Fruit fly (Drosophila melanogaster): Measurements from ENCODE around the gene CG3764.

The CG3764 gene

dm6 chr3L:17009715-17010491 lies 2.5 kb downstream of the CG3764 start:
- TF ChIP-seq Clk (GFP tag; optimal IDR thresholded peaks at IDR 0.05), result peak; percentile 38
- TF ChIP-seq Hr96 (GFP tag; optimal IDR thresholded peaks at IDR 0.05), result peak; percentile 78
- TF ChIP-seq ovo (GFP tag; optimal IDR thresholded peaks at IDR 0.05), result peak; percentile 82
- TF ChIP-seq kay (GFP tag; ENCODE audit: borderline replicate concordance), result no peak
- peak; percentile 91 for TF ChIP-seq pad (GFP tag; optimal IDR thresholded peaks at IDR 0.05)
- peak; percentile 92 for TF ChIP-seq Mnt (GFP tag; optimal IDR thresholded peaks at IDR 0.05)
- TF ChIP-seq tj (GFP tag; optimal IDR thresholded peaks at IDR 0.05), result peak; percentile 92
- TF ChIP-seq CG5204 (GFP tag; optimal IDR thresholded peaks at IDR 0.05), result peak; percentile 53
- peak; percentile 99 for TF ChIP-seq cic (GFP tag; optimal IDR thresholded peaks at IDR 0.05)
- peak; percentile 74 for TF ChIP-seq bab1 (GFP tag; optimal IDR thresholded peaks at IDR 0.05)
- peak; percentile 17 for TF ChIP-seq CG1620 (GFP tag; optimal IDR thresholded peaks at IDR 0.05)
- TF ChIP-seq toe (GFP tag; optimal IDR thresholded peaks at IDR 0.05), result no peak
- TF ChIP-seq cnc (optimal IDR thresholded peaks at IDR 0.05), result peak in 1 of 2 experiments; percentile 76
- TF ChIP-seq CG11617 (GFP tag; optimal IDR thresholded peaks at IDR 0.05), result peak; percentile 28
- TF ChIP-seq CG14711 (tag; optimal IDR thresholded peaks at IDR 0.05), result no peak
- peak; percentile 69 for TF ChIP-seq CG33017 (tag; optimal IDR thresholded peaks at IDR 0.05)
- TF ChIP-seq CG7101 (tag; optimal IDR thresholded peaks at IDR 0.05), result peak; percentile 44
- TF ChIP-seq Crg-1 (GFP tag; optimal IDR thresholded peaks at IDR 0.05), result peak; percentile 2
- TF ChIP-seq CG12768 (GFP tag; optimal IDR thresholded peaks at IDR 0.05), result peak; percentile 92
- TF ChIP-seq CG7045 (GFP tag; optimal IDR thresholded peaks at IDR 0.05), result peak; percentile 53

dm6 chr3L:17008911-17009364 lies 3.4 kb downstream of the CG3764 start:
- TF ChIP-seq Hr96 (GFP tag; optimal IDR thresholded peaks at IDR 0.05) (no peak), CG1620 (GFP tag; optimal IDR thresholded peaks at IDR 0.05) (no peak), CG7101 (tag; optimal IDR thresholded peaks at IDR 0.05) (no peak), Mnt (GFP tag; optimal IDR thresholded peaks at IDR 0.05) (no peak), CG7045 (GFP tag; optimal IDR thresholded peaks at IDR 0.05) (no peak), ovo (GFP tag; optimal IDR thresholded peaks at IDR 0.05) (no peak), Clk (GFP tag; optimal IDR thresholded peaks at IDR 0.05) (no peak), cnc (optimal IDR thresholded peaks at IDR 0.05) (no peak), Crg-1 (GFP tag; optimal IDR thresholded peaks at IDR 0.05) (no peak), CG14711 (tag; optimal IDR thresholded peaks at IDR 0.05) (no peak), CG5204 (GFP tag; optimal IDR thresholded peaks at IDR 0.05) (no peak), kay (GFP tag; ENCODE audit: borderline replicate concordance) (peak; percentile 63), cic (GFP tag; optimal IDR thresholded peaks at IDR 0.05) (peak; percentile 47), CG33017 (tag; optimal IDR thresholded peaks at IDR 0.05) (peak; percentile 2), toe (GFP tag; optimal IDR thresholded peaks at IDR 0.05) (peak; percentile 9), CG11617 (GFP tag; optimal IDR thresholded peaks at IDR 0.05) (no peak), tj (GFP tag; optimal IDR thresholded peaks at IDR 0.05) (peak; percentile 12), pad (GFP tag; optimal IDR thresholded peaks at IDR 0.05) (no peak), bab1 (GFP tag; optimal IDR thresholded peaks at IDR 0.05) (no peak), CG12768 (GFP tag; optimal IDR thresholded peaks at IDR 0.05) (no peak)

dm6 chr3L:17007945-17008344 lies 4.4 kb downstream of the CG3764 start:
- peak; percentile 75 for TF ChIP-seq CG12768 (GFP tag; optimal IDR thresholded peaks at IDR 0.05)
- peak in 1 of 2 experiments; percentile 19 for TF ChIP-seq cnc (optimal IDR thresholded peaks at IDR 0.05)
- no peak for TF ChIP-seq pad (GFP tag; optimal IDR thresholded peaks at IDR 0.05)
- no peak for TF ChIP-seq Crg-1 (GFP tag; optimal IDR thresholded peaks at IDR 0.05)
- no peak for TF ChIP-seq CG14711 (tag; optimal IDR thresholded peaks at IDR 0.05)
- no peak for TF ChIP-seq Mnt (GFP tag; optimal IDR thresholded peaks at IDR 0.05)

dm6 chr3L:17007496-17007895 lies 4.9 kb downstream of the CG3764 start:
- no peak for TF ChIP-seq ovo (GFP tag; optimal IDR thresholded peaks at IDR 0.05)
- TF ChIP-seq cic (GFP tag; optimal IDR thresholded peaks at IDR 0.05), result peak; percentile 7
- no peak for TF ChIP-seq CG12768 (GFP tag; optimal IDR thresholded peaks at IDR 0.05)
- TF ChIP-seq kay (GFP tag; ENCODE audit: borderline replicate concordance), result peak; percentile 88
- TF ChIP-seq CG5204 (GFP tag; optimal IDR thresholded peaks at IDR 0.05), result no peak
- TF ChIP-seq Hr96 (GFP tag; optimal IDR thresholded peaks at IDR 0.05), result no peak

- TF ChIP-seq CG11617 (GFP tag; optimal IDR thresholded peaks at IDR 0.05), result peak; percentile 7
- no peak for TF ChIP-seq cnc (optimal IDR thresholded peaks at IDR 0.05)
- peak; percentile 46 for TF ChIP-seq CG33017 (tag; optimal IDR thresholded peaks at IDR 0.05)
- TF ChIP-seq pad (GFP tag; optimal IDR thresholded peaks at IDR 0.05), result peak; percentile 16
- no peak for TF ChIP-seq CG14711 (tag; optimal IDR thresholded peaks at IDR 0.05)
- peak; percentile 18 for TF ChIP-seq bab1 (GFP tag; optimal IDR thresholded peaks at IDR 0.05)
- TF ChIP-seq Clk (GFP tag; optimal IDR thresholded peaks at IDR 0.05), result peak; percentile 54
- peak; percentile 92 for TF ChIP-seq cic (GFP tag; optimal IDR thresholded peaks at IDR 0.05)
- no peak for TF ChIP-seq Crg-1 (GFP tag; optimal IDR thresholded peaks at IDR 0.05)
- peak; percentile 75 for TF ChIP-seq tj (GFP tag; optimal IDR thresholded peaks at IDR 0.05)
- TF ChIP-seq kay (GFP tag; ENCODE audit: borderline replicate concordance), result peak; percentile 94
- TF ChIP-seq CG7045 (GFP tag; optimal IDR thresholded peaks at IDR 0.05), result peak; percentile 51
- TF ChIP-seq Mnt (GFP tag; optimal IDR thresholded peaks at IDR 0.05), result peak; percentile 82
- TF ChIP-seq CG5204 (GFP tag; optimal IDR thresholded peaks at IDR 0.05), result no peak
- TF ChIP-seq ovo (GFP tag; optimal IDR thresholded peaks at IDR 0.05), result peak; percentile 54
- peak; percentile 63 for TF ChIP-seq CG12768 (GFP tag; optimal IDR thresholded peaks at IDR 0.05)
These were observed 5.3 kb downstream of the CG3764 start for dm6 chr3L:17007041-17007471.

dm6 chr3L:17006250-17006693 lies 6.1 kb downstream of the CG3764 start:
- TF ChIP-seq ovo (GFP tag; optimal IDR thresholded peaks at IDR 0.05) (peak; percentile 15), kay (GFP tag; ENCODE audit: borderline replicate concordance) (no peak), Clk (GFP tag; optimal IDR thresholded peaks at IDR 0.05) (peak; percentile 29), tj (GFP tag; optimal IDR thresholded peaks at IDR 0.05) (no peak), CG12768 (GFP tag; optimal IDR thresholded peaks at IDR 0.05) (peak; percentile 47), cnc (optimal IDR thresholded peaks at IDR 0.05) (no peak), Crg-1 (GFP tag; optimal IDR thresholded peaks at IDR 0.05) (no peak), cic (GFP tag; optimal IDR thresholded peaks at IDR 0.05) (peak; percentile 78), CG14711 (tag; optimal IDR thresholded peaks at IDR 0.05) (no peak), CG1620 (GFP tag; optimal IDR thresholded peaks at IDR 0.05) (peak; percentile 37), toe (GFP tag; optimal IDR thresholded peaks at IDR 0.05) (peak; percentile 39), CG33017 (tag; optimal IDR thresholded peaks at IDR 0.05) (no peak), CG7101 (tag; optimal IDR thresholded peaks at IDR 0.05) (no peak), Hr96 (GFP tag; optimal IDR thresholded peaks at IDR 0.05) (no peak), CG11617 (GFP tag; optimal IDR thresholded peaks at IDR 0.05) (no peak), Mnt (GFP tag; optimal IDR thresholded peaks at IDR 0.05) (peak; percentile 24), pad (GFP tag; optimal IDR thresholded peaks at IDR 0.05) (no peak), CG5204 (GFP tag; optimal IDR thresholded peaks at IDR 0.05) (no peak), CG7045 (GFP tag; optimal IDR thresholded peaks at IDR 0.05) (no peak), bab1 (GFP tag; optimal IDR thresholded peaks at IDR 0.05) (no peak)
